Worm (Caenorhabditis elegans): Measurements from ENCODE around the gene R09A8.2.

The R09A8.2 gene

DNA sequence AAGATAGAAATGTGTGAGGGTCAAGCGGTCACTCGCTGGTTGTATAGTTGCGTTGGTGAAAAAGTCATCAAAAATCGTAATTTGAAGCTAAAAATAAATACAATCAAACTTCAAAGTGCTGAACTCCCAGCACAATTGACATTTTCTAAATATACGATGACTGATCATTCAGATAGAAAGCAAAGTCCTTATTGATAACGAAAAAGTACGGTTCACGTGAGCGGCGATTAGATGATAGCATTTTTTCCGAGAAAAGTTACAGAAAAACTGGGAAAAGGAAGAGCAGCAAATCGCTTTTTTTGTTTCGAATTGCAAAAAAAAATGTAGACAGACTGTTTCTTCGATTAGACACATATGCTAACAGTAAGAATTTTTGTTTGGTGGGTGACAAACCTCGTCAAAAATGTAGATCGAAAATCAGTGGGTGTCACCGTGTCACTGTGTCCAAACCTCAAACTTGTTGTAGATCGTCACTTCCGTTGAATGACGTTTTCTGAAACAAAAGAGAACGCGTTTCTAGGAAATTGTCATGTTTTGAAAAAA is 14.7 kb downstream of the R09A8.2 start, which contains the start of gene ivns-1:
TSS of gene ivns-1 (minus strand) at position 493 of the 543 bp plus-strand sequence.
- TF ChIP-seq Y56A3A.18 (GFP tag; IDR thresholded peaks at IDR 0.05) (no peak), nhr-80 (tag; optimal IDR thresholded peaks at IDR 0.05) (peak; percentile 66), lsy-27 (tag; optimal IDR thresholded peaks at IDR 0.05; ENCODE audit: borderline replicate concordance, insufficient read depth) (no peak), F55B11.4 (tag; optimal IDR thresholded peaks at IDR 0.05; ENCODE audit: borderline replicate concordance, insufficient read depth) (no peak), dox-1 (GFP tag; IDR thresholded peaks at IDR 0.05) (0 out of 2 replicates have a peak, but pooled peaks have one; percentile 24), mcd-1 (GFP tag; IDR thresholded peaks at IDR 0.05) (no peak)

DNA sequence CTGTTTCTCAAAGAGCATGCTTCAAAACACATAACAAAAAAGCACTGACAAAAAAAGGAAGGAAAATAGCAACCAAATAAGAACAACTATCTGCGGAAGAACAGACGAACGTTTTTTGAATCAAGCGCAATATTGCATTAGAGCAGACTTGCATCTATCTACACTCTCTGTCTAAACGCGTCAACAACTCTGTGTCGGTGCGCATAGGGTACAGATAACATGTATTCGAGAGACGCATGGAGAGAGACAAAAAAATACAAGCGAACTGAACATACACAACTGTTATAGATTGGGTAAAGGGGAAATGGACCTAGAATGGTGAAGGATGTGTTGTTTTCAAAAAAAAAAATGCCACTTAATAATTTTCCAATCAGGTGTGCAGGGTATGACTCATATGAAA is 15.7 kb downstream of the R09A8.2 start:
- peak; percentile 78 for TF ChIP-seq mcd-1 (GFP tag; IDR thresholded peaks at IDR 0.05)
- TF ChIP-seq hmg-1.2 (GFP tag; IDR thresholded peaks at IDR 0.05): peak; percentile 58; the same call in 1 of the 2 replicates
- no peak for TF ChIP-seq B0336.3 (GFP tag; IDR thresholded peaks at IDR 0.05)
- TF ChIP-seq nhr-80 (tag; optimal IDR thresholded peaks at IDR 0.05): peak; percentile 84
- peak; percentile 49 for TF ChIP-seq K12H6.12 (tag; optimal IDR thresholded peaks at IDR 0.05)
- TF ChIP-seq cebp-1 (GFP tag; IDR thresholded peaks at IDR 0.05): no peak
- peak; percentile 43 for TF ChIP-seq cebp-1 (tag; optimal IDR thresholded peaks at IDR 0.05)
- TF ChIP-seq tbp1 (GFP tag; optimal IDR thresholded peaks at IDR 0.05): peak; percentile 15
- 0 out of 2 replicates have a peak, but pooled peaks have one; percentile 42 for TF ChIP-seq lin-26 (GFP tag; IDR thresholded peaks at IDR 0.05)
- peak; percentile 54 for TF ChIP-seq ZK185.1 (tag; optimal IDR thresholded peaks at IDR 0.05; ENCODE audit: poor library complexity, severe bottlenecking)
- TF ChIP-seq ceh-91 (GFP tag; IDR thresholded peaks at IDR 0.05): no peak
- peak; percentile 35 for TF ChIP-seq lin-40 (tag; optimal IDR thresholded peaks at IDR 0.05)
- peak in 1 of 2 experiments; percentile 9 for TF ChIP-seq let-607 (tag; optimal IDR thresholded peaks at IDR 0.05)
- TF ChIP-seq dpff-1 (tag; optimal IDR thresholded peaks at IDR 0.05): no peak
- no peak for TF ChIP-seq sdz-38 (tag; optimal IDR thresholded peaks at IDR 0.05)
- TF ChIP-seq ccch-3 (GFP tag; optimal IDR thresholded peaks at IDR 0.05): no peak
- no peak for TF ChIP-seq somi-1 (GFP tag; optimal IDR thresholded peaks at IDR 0.05)
- TF ChIP-seq ceh-27 (GFP tag; optimal IDR thresholded peaks at IDR 0.05): peak; percentile 46
- no peak for TF ChIP-seq C06A6.2 (GFP tag; conservative IDR thresholded peaks at IDR 0.05)
- no peak for TF ChIP-seq nhr-90 (tag; optimal IDR thresholded peaks at IDR 0.05)
- TF ChIP-seq dox-1 (GFP tag; IDR thresholded peaks at IDR 0.05): 0 out of 2 replicates have a peak, but pooled peaks have one; percentile 42
- TF ChIP-seq snpc-4 (GFP tag; optimal IDR thresholded peaks at IDR 0.05): no peak
- TF ChIP-seq snpc-4 (tag; optimal IDR thresholded peaks at IDR 0.05): no peak
- TF ChIP-seq attf-5 (GFP tag; optimal IDR thresholded peaks at IDR 0.05): peak; percentile 42
- TF ChIP-seq lin-54 (GFP tag; optimal IDR thresholded peaks at IDR 0.05): peak; percentile 12
- no peak for TF ChIP-seq F55B11.4 (tag; optimal IDR thresholded peaks at IDR 0.05; ENCODE audit: borderline replicate concordance, insufficient read depth)

DNA sequence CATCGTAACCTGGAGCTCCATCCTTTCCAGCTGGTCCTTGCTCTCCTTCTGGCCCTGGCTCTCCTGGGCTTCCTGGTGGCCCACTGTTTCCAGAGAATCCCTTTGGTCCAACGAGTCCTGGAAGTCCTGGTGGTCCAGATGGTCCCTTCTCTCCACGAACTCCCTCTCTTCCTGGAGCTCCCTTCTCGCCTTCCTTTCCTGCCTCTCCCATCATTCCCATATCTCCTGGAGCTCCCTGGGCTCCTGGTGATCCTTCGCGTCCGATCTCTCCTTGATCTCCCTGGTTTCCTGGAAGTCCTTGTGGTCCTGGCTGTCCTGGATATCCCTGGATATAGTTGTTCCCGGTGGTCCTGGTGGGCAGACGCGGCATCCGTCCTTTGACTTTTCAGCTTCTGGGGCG is 17.0 kb downstream of the R09A8.2 start:
- TF ChIP-seq zfh-2 (GFP tag; conservative IDR thresholded peaks at IDR 0.05): peak; percentile 80
- no peak for TF ChIP-seq snpc-4 (GFP tag; optimal IDR thresholded peaks at IDR 0.05)
- TF ChIP-seq snpc-4 (tag; optimal IDR thresholded peaks at IDR 0.05): no peak
- TF ChIP-seq nhr-120 (GFP tag; IDR thresholded peaks at IDR 0.05): no peak
- TF ChIP-seq K11D2.4 (GFP tag; IDR thresholded peaks at IDR 0.05): no peak
- no peak for TF ChIP-seq ets-4 (GFP tag; optimal IDR thresholded peaks at IDR 0.05)
- TF ChIP-seq ztf-26 (tag; optimal IDR thresholded peaks at IDR 0.05): no peak
- no peak for TF ChIP-seq unc-62 (GFP tag; optimal IDR thresholded peaks at IDR 0.05)
- no peak for TF ChIP-seq lag-1 (GFP tag; IDR thresholded peaks at IDR 0.05)
- TF ChIP-seq egl-18 (GFP tag; IDR thresholded peaks at IDR 0.05): 0 out of 2 replicates have a peak, but pooled peaks have one; percentile 36
- TF ChIP-seq rpc-1 (optimal IDR thresholded peaks at IDR 0.05): no peak
- TF ChIP-seq rpc-1 (tag; optimal IDR thresholded peaks at IDR 0.05): no peak
- no peak for TF ChIP-seq K12H6.12 (tag; optimal IDR thresholded peaks at IDR 0.05)
- TF ChIP-seq egrh-3 (GFP tag; IDR thresholded peaks at IDR 0.05): peak; percentile 66; the same call in 1 of the 2 replicates
- 0 out of 2 replicates have a peak, but pooled peaks have one; percentile 15 for TF ChIP-seq bed-1 (GFP tag; IDR thresholded peaks at IDR 0.05)
- TF ChIP-seq snpc-1.1 (tag; optimal IDR thresholded peaks at IDR 0.05; ENCODE audit: insufficient read depth): no peak
- TF ChIP-seq aptf-3 (GFP tag; IDR thresholded peaks at IDR 0.05): no peak
- TF ChIP-seq T07F8.4 (tag; optimal IDR thresholded peaks at IDR 0.05): no peak
- no peak for TF ChIP-seq ceh-27 (GFP tag; optimal IDR thresholded peaks at IDR 0.05)
- TF ChIP-seq gei-17 (GFP tag; optimal IDR thresholded peaks at IDR 0.05): no peak
- TF ChIP-seq F57A8.1 (GFP tag; optimal IDR thresholded peaks at IDR 0.05): no peak

All from whole organism, young adult.